In genomic region chrIII:9798478-9799157, ce11 we compare ENCODE assay signal across 1 worm cellular context.
TF ChIP-seq lines count a peak whose summit lies in the region.

Gene ZK632.2, plus strand, starts transcription at chrIII:9799107.

TF ChIP-seq in whole organism, L1 larva, 84 proteins besides CTCF, POLR2A, EP300 and RAD21 (continued from another document):
- peak; percentile 30 for TF ChIP-seq snu-23 (GFP tag; optimal IDR thresholded peaks at IDR 0.05; lab: Kevin White, UChicago)
- TF ChIP-seq lir-3 (tag; optimal IDR thresholded peaks at IDR 0.05; lab: Kevin White, UChicago; ENCODE audit: poor library complexity): peak; percentile 35
- TF ChIP-seq aly-2 (tag; optimal IDR thresholded peaks at IDR 0.05; lab: Kevin White, UChicago): peak; percentile 32
- no peak for TF ChIP-seq lin-39 (tag; optimal IDR thresholded peaks at IDR 0.05; lab: Kevin White, UChicago)
- TF ChIP-seq nhr-76 (tag; optimal IDR thresholded peaks at IDR 0.05; lab: Kevin White, UChicago): no peak
- TF ChIP-seq lsy-2 (tag; optimal IDR thresholded peaks at IDR 0.05; lab: Kevin White, UChicago): peak in 1 of 2 experiments; percentile 27
- TF ChIP-seq fkh-4 (tag; optimal IDR thresholded peaks at IDR 0.05; lab: Kevin White, UChicago; ENCODE audit: borderline replicate concordance): peak; percentile 21
- TF ChIP-seq efl-1 (optimal IDR thresholded peaks at IDR 0.05; lab: Kevin White, UChicago): peak; percentile 1 to 27
- peak in 1 of 2 experiments; percentile 22 for TF ChIP-seq efl-1 (GFP tag; optimal IDR thresholded peaks at IDR 0.05 in 1 of 2; lab: Kevin White, UChicago)
- TF ChIP-seq egl-27 (tag; optimal IDR thresholded peaks at IDR 0.05; lab: Kevin White, UChicago): no peak
- no peak for TF ChIP-seq pax-3 (tag; optimal IDR thresholded peaks at IDR 0.05; lab: Kevin White, UChicago)
- TF ChIP-seq pqm-1 (tag; optimal IDR thresholded peaks at IDR 0.05; lab: Kevin White, UChicago): no peak
- TF ChIP-seq ceh-8 (GFP tag; optimal IDR thresholded peaks at IDR 0.05; lab: Kevin White, UChicago): no peak
